Fruit fly (Drosophila melanogaster) whole organism, prepupa: ENCODE results near the gene CG7378.

Experiments
- Blimp-1 ChIP-seq: fragments of 200-800 bp; sonication (Bioruptor generic); optimal IDR thresholded peaks from 3 replicates; lab custom pipeline; 2017; ENCODE audit warnings: missing biosample characterization, missing genetic modification characterization, mild to moderate bottlenecking, moderate library complexity, missing genetic modification reagents
- CG10631 ChIP-seq: fragments of 200-800 bp; sonication (Bioruptor generic); optimal IDR thresholded peaks from 2 replicates; lab custom pipeline; 2016; ENCODE audit warnings: missing biosample characterization, missing genetic modification characterization
- CG10669 ChIP-seq: fragments of 200-800 bp; sonication (Bioruptor generic); optimal IDR thresholded peaks from 3 replicates; lab custom pipeline; 2018; ENCODE audit warnings: missing biosample characterization, mild to moderate bottlenecking, missing genetic modification characterization, moderate library complexity
- CG11902 ChIP-seq: fragments of 200-800 bp; sonication (Bioruptor generic); optimal IDR thresholded peaks from 3 replicates; lab custom pipeline; 2016; ENCODE audit warnings: missing biosample characterization, missing genetic modification characterization
- CG1621 ChIP-seq: fragments of 200-800 bp; sonication (Bioruptor generic); optimal IDR thresholded peaks from 3 replicates; lab custom pipeline; 2018; ENCODE audit warnings: missing biosample characterization, mild to moderate bottlenecking, missing genetic modification characterization
- CG31627 ChIP-seq: fragments of 200-800 bp; sonication (Bioruptor generic); optimal IDR thresholded peaks from 3 replicates; lab custom pipeline; 2016; ENCODE audit warnings: missing biosample characterization, missing genetic modification characterization
- CG32006 ChIP-seq: fragments of 200-800 bp; sonication (Bioruptor generic); optimal IDR thresholded peaks from 3 replicates; lab custom pipeline; 2017; ENCODE audit warnings: missing biosample characterization, mild to moderate bottlenecking, missing genetic modification characterization
- CG34406 ChIP-seq: fragments of 200-800 bp; sonication (Bioruptor generic); optimal IDR thresholded peaks from 3 replicates; lab custom pipeline; 2016; ENCODE audit warnings: missing biosample characterization, missing genetic modification characterization
- CG3919 ChIP-seq: fragments of 200-800 bp; sonication (Bioruptor generic); optimal IDR thresholded peaks from 3 replicates; lab custom pipeline; 2016; ENCODE audit warnings: missing biosample characterization, missing genetic modification characterization
- CG4318 ChIP-seq: fragments of 200-800 bp; sonication (Bioruptor generic); optimal IDR thresholded peaks from 3 replicates; lab custom pipeline; 2017; ENCODE audit warnings: missing biosample characterization, mild to moderate bottlenecking, missing genetic modification characterization
- CG6163 ChIP-seq: fragments of 200-800 bp; sonication (Bioruptor generic); IDR thresholded peaks from 3 replicates; pipeline ENCODE4 v1.3.6; 2022; ENCODE audit warnings: missing biosample characterization, missing genetic modification characterization
- CG6276 ChIP-seq: fragments of 200-800 bp; sonication (Bioruptor generic); optimal IDR thresholded peaks from 2 replicates; lab custom pipeline; 2017; ENCODE audit warnings: missing biosample characterization, mild to moderate bottlenecking, missing genetic modification characterization
- CG6792 ChIP-seq: fragments of 200-800 bp; sonication (Bioruptor generic); optimal IDR thresholded peaks from 3 replicates; lab custom pipeline; 2016; ENCODE audit warnings: missing biosample characterization, missing genetic modification characterization
- CG6808 ChIP-seq: fragments of 200-800 bp; sonication (Bioruptor generic); optimal IDR thresholded peaks from 3 replicates; lab custom pipeline; 2017; ENCODE audit warnings: missing biosample characterization, missing genetic modification characterization, mild to moderate bottlenecking, moderate library complexity, missing genetic modification reagents
- CG7368 ChIP-seq: fragments of 200-800 bp; sonication (Bioruptor generic); optimal IDR thresholded peaks from 3 replicates; lab custom pipeline; 2016; ENCODE audit warnings: missing biosample characterization, missing genetic modification characterization
- CG8319 ChIP-seq: fragments of 200-800 bp; sonication (Bioruptor generic); optimal IDR thresholded peaks from 3 replicates; lab custom pipeline; 2016; ENCODE audit warnings: missing biosample characterization, missing genetic modification characterization
- CG8632 ChIP-seq: fragments of 200-800 bp; sonication (Bioruptor generic); optimal IDR thresholded peaks from 3 replicates; lab custom pipeline; 2016; ENCODE audit warnings: missing biosample characterization, missing genetic modification characterization
- Eip75B ChIP-seq: fragments of 200-800 bp; sonication (Bioruptor generic); optimal IDR thresholded peaks from 3 replicates; lab custom pipeline; 2016; ENCODE audit warnings: missing biosample characterization, missing genetic modification characterization
- Eip93F ChIP-seq: fragments of 200-800 bp; sonication (Bioruptor generic); optimal IDR thresholded peaks from 2 replicates; lab custom pipeline; 2016; ENCODE audit warnings: missing biosample characterization, mild to moderate bottlenecking, missing genetic modification characterization
- Ets21C ChIP-seq: fragments of 200-800 bp; sonication (Bioruptor generic); optimal IDR thresholded peaks from 3 replicates; lab custom pipeline; 2016; ENCODE audit warnings: missing biosample characterization, missing genetic modification characterization
- Ets96B ChIP-seq: fragments of 200-800 bp; optimal IDR thresholded peaks from 2 replicates; lab custom pipeline; 2019; ENCODE audit warnings: missing biosample characterization, mild to moderate bottlenecking, missing genetic modification characterization, moderate library complexity
- Gug ChIP-seq: fragments of 200-800 bp; sonication (Bioruptor generic); IDR thresholded peaks from 2 replicates; pipeline ENCODE4 v1.3.6; 2022; ENCODE audit warnings: missing biosample characterization, missing genetic modification characterization
- Hr38 ChIP-seq: sonication (Bioruptor generic); optimal IDR thresholded peaks from 2 replicates; lab custom pipeline; 2016; ENCODE audit warnings: missing biosample characterization, missing genetic modification characterization
- Hr39 ChIP-seq: fragments of 200-800 bp; sonication (Bioruptor generic); optimal IDR thresholded peaks from 2 replicates; lab custom pipeline; 2016; ENCODE audit warnings: missing biosample characterization, missing genetic modification characterization
- Hr4 ChIP-seq: fragments of 200-800 bp; sonication (Bioruptor generic); optimal IDR thresholded peaks from 3 replicates; lab custom pipeline; 2016; ENCODE audit warnings: missing biosample characterization, missing genetic modification characterization
- Lpt ChIP-seq: fragments of 200-800 bp; sonication (Bioruptor generic); optimal IDR thresholded peaks from 3 replicates; lab custom pipeline; 2016; ENCODE audit warnings: missing biosample characterization, missing genetic modification characterization
- Sox102F ChIP-seq: fragments of 200-800 bp; sonication (Bioruptor generic); optimal IDR thresholded peaks from 2 replicates; lab custom pipeline; 2016; ENCODE audit warnings: missing biosample characterization, mild to moderate bottlenecking, missing genetic modification characterization
- Sox14 ChIP-seq: fragments of 200-800 bp; sonication (Bioruptor generic); optimal IDR thresholded peaks from 3 replicates; lab custom pipeline; 2016; ENCODE audit warnings: missing biosample characterization, missing genetic modification characterization
- achi ChIP-seq: fragments of 200-800 bp; sonication (Bioruptor generic); optimal IDR thresholded peaks from 3 replicates; lab custom pipeline; 2016; ENCODE audit warnings: missing biosample characterization, missing genetic modification characterization
- acj6 ChIP-seq: fragments of 200-800 bp; sonication (Bioruptor generic); optimal IDR thresholded peaks from 3 replicates; lab custom pipeline; 2016; ENCODE audit warnings: missing biosample characterization, missing genetic modification characterization
- eg ChIP-seq: fragments of 200-800 bp; sonication (Bioruptor generic); IDR thresholded peaks from 3 replicates; pipeline ENCODE4 v1.3.6; 2022; ENCODE audit warnings: missing biosample characterization, missing genetic modification characterization
- esn ChIP-seq: fragments of 200-800 bp; sonication (Bioruptor generic); optimal IDR thresholded peaks from 2 replicates; lab custom pipeline; 2016; ENCODE audit warnings: missing biosample characterization, mild to moderate bottlenecking, missing genetic modification characterization, moderate library complexity
- fd85E ChIP-seq: fragments of 200-800 bp; sonication (Bioruptor generic); optimal IDR thresholded peaks from 3 replicates; lab custom pipeline; 2016; ENCODE audit warnings: missing biosample characterization, missing genetic modification characterization
- fkh ChIP-seq: fragments of 200-800 bp; sonication (Bioruptor generic); optimal IDR thresholded peaks from 3 replicates; lab custom pipeline; 2017; ENCODE audit warnings: missing biosample characterization, mild to moderate bottlenecking, missing genetic modification characterization, moderate library complexity
- net ChIP-seq: fragments of 200-800 bp; sonication (Bioruptor generic); optimal IDR thresholded peaks from 3 replicates; lab custom pipeline; 2016; ENCODE audit warnings: missing biosample characterization, missing genetic modification characterization
- salr ChIP-seq, 2 experiments: fragments of 200-800 bp; sonication (Bioruptor generic); optimal IDR thresholded peaks; 3 replicates each; lab custom pipeline; 2016 to 2018; ENCODE audit warnings: missing biosample characterization in 2 of 2, missing genetic modification characterization in 2 of 2, mild to moderate bottlenecking in 1 of 2
- spab ChIP-seq: fragments of 200-800 bp; sonication (Bioruptor generic); optimal IDR thresholded peaks from 2 replicates; lab custom pipeline; 2017; ENCODE audit warnings: missing biosample characterization, mild to moderate bottlenecking, missing genetic modification characterization, missing genetic modification reagents
- svp ChIP-seq: fragments of 200-800 bp; sonication (Bioruptor generic); peaks from one replicate; lab custom pipeline; 2016; ENCODE audit warnings: missing biosample characterization, missing genetic modification characterization
- vri ChIP-seq: fragments of 200-800 bp; sonication (Bioruptor generic); optimal IDR thresholded peaks from 3 replicates; lab custom pipeline; 2016; ENCODE audit warnings: missing biosample characterization, mild to moderate bottlenecking, missing genetic modification characterization

The CG7378 gene

dm6 chrX:18938127-18938939, 38.1 kb downstream of the CG7378 start (continued):
- TF ChIP-seq Eip75B (GFP tag; lab: Kevin White, UChicago) (peak; percentile 71), CG3919 (peak; percentile 77), Gug (peak; percentile 36; the same call in 1 of the 2 replicates), CG31627 (GFP tag; lab: Kevin White, UChicago) (peak; percentile 42), Hr39 (GFP tag; lab: Kevin White, UChicago) (peak; percentile 8), CG6792 (GFP tag; lab: Kevin White, UChicago) (peak; percentile 83), CG1621 (peak; percentile 64), Sox102F (peak; percentile 76), Ets21C (peak; percentile 20), CG6163 (peak; percentile 83; the same call in 2 of the 3 replicates)

DNA sequence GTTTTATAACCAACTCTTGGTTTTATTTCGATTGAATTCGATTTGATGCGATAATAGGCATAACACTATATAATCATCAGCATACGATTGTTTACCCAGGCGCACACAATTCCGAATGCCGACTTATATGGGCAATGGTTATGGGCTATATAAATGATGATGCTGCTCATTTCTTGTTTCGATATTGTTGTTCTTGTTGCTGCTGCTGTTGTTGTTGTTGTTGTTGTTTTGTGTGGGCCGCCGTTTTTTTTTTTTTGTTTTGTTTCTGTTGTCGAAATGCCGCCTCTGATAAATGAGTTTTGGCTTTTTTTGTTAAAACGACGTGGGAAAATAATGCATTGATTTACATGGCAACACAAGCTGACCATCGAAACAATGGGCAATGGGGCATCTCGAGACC, 39.2 kb downstream of the CG7378 start:
- TF ChIP-seq CG34406 (no peak), CG8632 (GFP tag; lab: Kevin White, UChicago) (no peak), spab (GFP tag; lab: Kevin White, UChicago) (no peak), CG6276 (GFP tag; lab: Kevin White, UChicago) (no peak), Hr39 (GFP tag; lab: Kevin White, UChicago) (no peak), Eip93F (GFP tag; lab: Kevin White, UChicago) (no peak), achi (GFP tag; lab: Kevin White, UChicago) (no peak), Hr4 (no peak), net (no peak), CG4318 (GFP tag; lab: Kevin White, UChicago) (no peak), fd85E (GFP tag; lab: Kevin White, UChicago) (no peak), CG6163 (no peak), fkh (GFP tag; lab: Kevin White, UChicago) (no peak), Sox14 (GFP tag; lab: Kevin White, UChicago) (no peak), CG6808 (no peak), Sox102F (no peak)

DNA sequence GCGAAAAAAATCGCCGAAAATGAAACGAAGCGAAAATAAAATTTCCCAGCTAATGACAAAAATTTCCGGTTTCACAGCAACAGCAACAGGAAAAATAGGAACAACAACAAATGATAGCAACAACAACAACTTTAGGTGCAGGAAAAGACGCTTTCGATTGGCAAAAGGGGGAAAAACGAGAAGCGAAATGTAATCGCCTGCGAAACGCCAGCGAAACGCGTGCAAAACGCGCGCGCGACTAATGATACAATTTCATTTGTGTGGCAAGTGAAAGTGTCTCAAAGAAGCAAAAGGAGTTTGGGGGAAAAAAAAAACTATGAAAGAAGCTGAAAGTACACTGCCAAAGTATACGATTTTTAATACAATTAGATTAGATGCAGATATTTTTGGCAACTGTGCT, 41.8 kb downstream of the CG7378 start:
- TF ChIP-seq Hr38 (no peak), CG7368 (GFP tag; lab: Kevin White, UChicago) (no peak), salr (GFP tag; optimal IDR thresholded peaks at IDR 0.05; lab: Kevin White, UChicago) (no peak), Lpt (GFP tag; lab: Kevin White, UChicago) (no peak), CG8319 (GFP tag; lab: Kevin White, UChicago) (no peak)

dm6 chrX:18942648-18943047, 42.4 kb downstream of the CG7378 start:
- TF ChIP-seq Sox14 (GFP tag; lab: Kevin White, UChicago) (no peak), net (no peak), CG11902 (GFP tag; lab: Kevin White, UChicago) (no peak), CG10631 (GFP tag; lab: Kevin White, UChicago) (no peak), CG10669 (GFP tag; lab: Kevin White, UChicago) (no peak), eg (GFP tag; lab: Robert Waterston, UW) (no peak), Ets96B (tag; lab: Kevin White, UChicago) (no peak), salr (GFP tag; optimal IDR thresholded peaks at IDR 0.05; lab: Kevin White, UChicago) (no peak), CG4318 (GFP tag; lab: Kevin White, UChicago) (no peak), esn (GFP tag; lab: Kevin White, UChicago) (no peak), acj6 (no peak), vri (GFP tag; lab: Kevin White, UChicago) (no peak), Blimp-1 (GFP tag; lab: Kevin White, UChicago) (no peak), svp (no peak), CG32006 (GFP tag; lab: Kevin White, UChicago) (no peak), CG34406 (no peak)
- TF ChIP-seq, all 60 proteins: peak for 0
